Worm (Caenorhabditis elegans): ENCODE data around the gene folt-2.

ce11 chrV:2830817-2831216 is 44.6 kb downstream of the folt-2 start, which contains the start of gene srw-2:
- TF ChIP-seq ama-1 (optimal IDR thresholded peaks at IDR 0.05) (no peak), dpl-1 (GFP tag; optimal IDR thresholded peaks at IDR 0.05) (no peak), zag-1 (tag; optimal IDR thresholded peaks at IDR 0.05) (no peak), nhr-76 (tag; optimal IDR thresholded peaks at IDR 0.05) (no peak), nhr-25 (tag; optimal IDR thresholded peaks at IDR 0.05; ENCODE audit: borderline replicate concordance, insufficient read depth) (no peak)

Data from whole organism, L4 larva.